Fruit fly (Drosophila melanogaster) whole organism, adult: ENCODE data around the gene CG11164.
A peak's percentile ranks its signal among the peaks of the same experiment; 100 is the strongest.

Experiments
- CG11617 ChIP-seq: fragments of 200-800 bp; sonication (Bioruptor generic); optimal IDR thresholded peaks from 2 replicates; lab custom pipeline; 2017; ENCODE audit warnings: mild to moderate bottlenecking, missing biosample characterization, missing genetic modification reagents, missing genetic modification characterization
- CG12768 ChIP-seq: fragments of 200-800 bp; sonication (Bioruptor generic); optimal IDR thresholded peaks from 2 replicates; lab custom pipeline; 2017; ENCODE audit warnings: missing biosample characterization, missing genetic modification characterization, mild to moderate bottlenecking, moderate library complexity, missing genetic modification reagents
- CG14711 ChIP-seq: fragments of 200-800 bp; sonication (Bioruptor generic); optimal IDR thresholded peaks from 2 replicates; lab custom pipeline; 2018; ENCODE audit warnings: missing biosample characterization, mild to moderate bottlenecking, missing genetic modification characterization, moderate library complexity
- CG1620 ChIP-seq: fragments of 200-800 bp; sonication (Bioruptor generic); optimal IDR thresholded peaks from 2 replicates; lab custom pipeline; 2016; ENCODE audit warnings: missing biosample characterization, missing genetic modification characterization
- CG33017 ChIP-seq: fragments of 200-800 bp; sonication (Bioruptor generic); optimal IDR thresholded peaks from 2 replicates; lab custom pipeline; 2018; ENCODE audit warnings: missing biosample characterization, mild to moderate bottlenecking, missing genetic modification characterization, moderate library complexity
- CG5204 ChIP-seq: fragments of 200-800 bp; sonication (Bioruptor generic); optimal IDR thresholded peaks from 2 replicates; lab custom pipeline; 2016; ENCODE audit warnings: missing biosample characterization, missing genetic modification characterization
- CG7045 ChIP-seq: fragments of 200-800 bp; sonication (Bioruptor generic); optimal IDR thresholded peaks from 2 replicates; lab custom pipeline; 2017; ENCODE audit warnings: missing biosample characterization, mild to moderate bottlenecking, missing genetic modification characterization
- CG7101 ChIP-seq: fragments of 200-800 bp; sonication (Bioruptor generic); optimal IDR thresholded peaks from 2 replicates; lab custom pipeline; 2018; ENCODE audit warnings: missing biosample characterization, mild to moderate bottlenecking, missing genetic modification characterization, moderate library complexity
- Clk ChIP-seq: fragments of 200-800 bp; sonication (Bioruptor generic); optimal IDR thresholded peaks from 2 replicates; lab custom pipeline; 2017; ENCODE audit warnings: missing biosample characterization, missing genetic modification characterization
- Crg-1 ChIP-seq: fragments of 200-800 bp; sonication (Bioruptor generic); optimal IDR thresholded peaks from 2 replicates; lab custom pipeline; 2016; ENCODE audit warnings: missing biosample characterization, missing genetic modification characterization
- Hr96 ChIP-seq: fragments of 200-800 bp; sonication (Bioruptor generic); optimal IDR thresholded peaks from 2 replicates; lab custom pipeline; 2016; ENCODE audit warnings: missing biosample characterization, missing genetic modification characterization
- Mnt ChIP-seq: fragments of 200-800 bp; sonication (Bioruptor generic); optimal IDR thresholded peaks from 2 replicates; lab custom pipeline; 2016; ENCODE audit warnings: missing biosample characterization, mild to moderate bottlenecking, missing genetic modification characterization
- bab1 ChIP-seq: fragments of 200-800 bp; sonication (Bioruptor generic); optimal IDR thresholded peaks from 3 replicates; lab custom pipeline; 2019; ENCODE audit warnings: missing biosample characterization, mild to moderate bottlenecking, missing genetic modification characterization, moderate library complexity
- cic ChIP-seq: fragments of 200-800 bp; sonication (Bioruptor generic); optimal IDR thresholded peaks from 2 replicates; lab custom pipeline; 2017; ENCODE audit warnings: missing biosample characterization, mild to moderate bottlenecking, missing genetic modification characterization, moderate library complexity
- cnc ChIP-seq, 2 experiments: fragments of >200 bp; optimal IDR thresholded peaks; 2 replicates each; lab custom pipeline; 2017
- kay ChIP-seq: fragments of 200-800 bp; sonication (Bioruptor generic); peaks from one replicate; lab custom pipeline; 2016; ENCODE audit warnings: missing biosample characterization, missing genetic modification characterization, borderline replicate concordance
- ovo ChIP-seq: fragments of 200-800 bp; sonication (Bioruptor generic); optimal IDR thresholded peaks from 2 replicates; lab custom pipeline; 2016; ENCODE audit warnings: missing biosample characterization, missing genetic modification characterization
- pad ChIP-seq: fragments of 200-800 bp; sonication (Bioruptor generic); optimal IDR thresholded peaks from 3 replicates; lab custom pipeline; 2017; ENCODE audit warnings: missing biosample characterization, missing genetic modification characterization, mild to moderate bottlenecking, moderate library complexity, missing genetic modification reagents
- tj ChIP-seq: fragments of 200-800 bp; sonication (Bioruptor generic); optimal IDR thresholded peaks from 3 replicates; lab custom pipeline; 2017; ENCODE audit warnings: missing biosample characterization, mild to moderate bottlenecking, missing genetic modification characterization, moderate library complexity
- toe ChIP-seq: fragments of 200-800 bp; sonication (Bioruptor generic); optimal IDR thresholded peaks from 2 replicates; lab custom pipeline; 2016; ENCODE audit warnings: missing biosample characterization, missing genetic modification characterization

CG11164 gene

DNA sequence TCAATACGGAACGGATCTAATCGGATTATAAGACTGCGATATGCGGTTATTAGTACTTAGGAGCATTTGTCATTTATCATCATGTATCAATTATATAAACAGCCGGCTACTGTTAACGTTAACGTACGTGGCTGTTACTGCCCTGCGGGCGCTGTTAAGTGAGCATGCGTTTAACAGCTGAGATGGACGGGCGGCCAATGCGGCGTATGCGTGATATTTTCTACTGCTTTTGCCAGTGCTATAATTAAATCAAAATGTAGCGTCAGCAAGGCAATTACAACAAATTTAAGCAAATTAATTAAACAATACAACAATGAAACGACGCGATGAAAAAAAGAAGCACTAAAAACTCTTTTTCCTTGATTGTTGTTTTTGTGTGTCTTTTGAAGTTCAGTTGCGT lies 30.2 kb upstream of the CG11164 start:
- TF ChIP-seq CG14711 (no peak), Crg-1 (no peak), Clk (GFP tag; lab: Kevin White, UChicago) (no peak), CG33017 (tag; lab: Kevin White, UChicago) (no peak), cic (GFP tag; lab: Kevin White, UChicago) (no peak)

DNA sequence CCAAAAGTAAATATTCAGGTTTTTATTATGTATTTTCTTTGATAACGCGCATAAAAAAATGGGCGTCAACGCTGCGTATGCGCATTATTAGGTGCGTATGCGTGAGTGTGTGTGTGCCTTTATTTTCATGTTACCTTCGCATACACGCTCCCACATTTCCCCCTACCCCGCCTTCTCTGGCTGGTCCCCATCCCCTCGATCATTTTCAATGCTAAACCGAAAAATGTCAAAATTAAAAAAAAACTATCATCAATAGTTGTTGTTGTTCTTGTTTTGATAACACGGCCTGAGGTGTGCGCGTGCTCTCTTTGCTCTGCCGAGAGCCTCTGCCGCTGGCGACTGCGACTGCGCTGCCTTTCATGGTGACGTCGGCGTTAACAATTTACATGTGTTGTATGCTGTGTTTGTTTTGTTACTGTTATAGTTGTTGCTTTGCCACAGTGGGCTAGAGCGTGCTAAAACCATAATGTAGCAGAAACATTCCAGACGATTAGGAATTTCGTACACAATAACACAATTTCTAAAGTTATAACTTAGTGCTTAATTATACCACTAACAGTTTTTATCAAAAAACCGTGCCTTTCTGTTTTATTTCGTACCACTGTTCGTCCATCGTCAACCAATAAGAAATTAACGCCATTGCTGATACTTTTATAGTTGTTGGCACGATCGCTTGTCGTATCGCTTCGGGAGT lies 27.7 kb upstream of the CG11164 start:
- TF ChIP-seq Mnt (peak; percentile 95), kay (GFP tag; lab: Kevin White, UChicago) (peak; percentile 85), tj (GFP tag; lab: Kevin White, UChicago) (peak; percentile 91), CG7101 (tag; lab: Kevin White, UChicago) (peak; percentile 98), bab1 (peak; percentile 97), CG5204 (GFP tag; lab: Kevin White, UChicago) (peak; percentile 92), CG33017 (tag; lab: Kevin White, UChicago) (peak; percentile 93), cnc (optimal IDR thresholded peaks at IDR 0.05; lab: Kevin White, UChicago) (no peak), CG12768 (GFP tag; lab: Kevin White, UChicago) (peak; percentile 94), toe (GFP tag; lab: Kevin White, UChicago) (peak; percentile 84), pad (peak; percentile 89), Hr96 (GFP tag; lab: Kevin White, UChicago) (peak; percentile 95), CG1620 (GFP tag; lab: Kevin White, UChicago) (peak; percentile 94), Clk (GFP tag; lab: Kevin White, UChicago) (peak; percentile 80), CG14711 (peak; percentile 95), ovo (peak; percentile 77), Crg-1 (peak; percentile 96), CG11617 (peak; percentile 95), cic (GFP tag; lab: Kevin White, UChicago) (peak; percentile 90), CG7045 (GFP tag; lab: Kevin White, UChicago) (peak; percentile 88)

DNA sequence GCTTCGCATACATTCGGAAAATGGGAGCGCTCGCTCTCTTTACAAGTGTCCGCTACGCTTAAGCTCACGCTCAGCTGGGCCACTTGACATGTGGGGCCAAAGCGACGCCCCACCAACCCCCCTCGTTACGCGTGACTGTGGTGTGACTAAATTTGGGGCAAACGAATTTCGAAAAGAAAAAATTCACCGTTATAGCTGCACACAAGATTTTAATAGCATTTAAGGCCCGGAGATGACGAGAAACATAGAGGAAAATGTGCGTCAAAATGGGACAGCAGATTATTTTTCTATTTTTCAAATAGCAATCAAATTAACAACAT lies 27.2 kb upstream of the CG11164 start:
- TF ChIP-seq ovo: peak; percentile 60
- no peak for TF ChIP-seq Crg-1
- peak; percentile 58 for TF ChIP-seq pad
- TF ChIP-seq cic (GFP tag; lab: Kevin White, UChicago): no peak
- TF ChIP-seq Clk (GFP tag; lab: Kevin White, UChicago): no peak
- TF ChIP-seq CG5204 (GFP tag; lab: Kevin White, UChicago): no peak

DNA sequence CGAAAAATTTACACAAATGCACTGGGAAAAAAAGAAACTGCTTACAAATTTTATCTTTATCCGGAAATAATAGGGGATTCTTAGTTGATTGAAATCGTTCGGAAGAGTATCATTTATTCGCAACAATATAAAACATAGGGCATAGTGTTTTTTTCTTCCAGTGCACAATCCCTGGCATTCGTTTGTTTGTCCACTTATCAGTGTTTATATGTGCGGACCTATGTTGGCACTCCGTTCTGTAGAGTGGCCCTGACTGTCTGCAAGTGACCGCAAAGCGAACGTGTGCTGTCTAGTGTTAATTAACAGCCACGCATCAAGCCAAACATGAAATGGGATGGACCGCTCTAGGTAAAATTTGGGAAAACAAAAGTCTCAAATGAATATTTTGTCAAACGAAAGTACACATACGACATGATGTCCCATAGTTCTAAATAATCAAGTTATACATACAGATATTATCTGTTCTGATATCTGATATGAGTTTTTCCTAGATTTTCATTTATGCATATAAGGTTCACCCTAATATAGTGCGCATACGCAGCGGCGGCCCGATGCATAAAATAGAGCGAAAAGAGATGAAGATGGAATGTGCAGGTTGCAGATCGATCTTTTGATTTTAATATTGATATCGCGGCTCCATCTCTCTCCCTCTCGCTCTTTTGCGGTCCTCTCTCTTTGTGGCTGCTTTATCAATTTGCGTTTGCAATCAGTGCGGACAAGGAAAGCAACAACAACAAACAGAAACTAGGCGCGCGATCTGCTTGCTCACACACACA lies 26.5 kb upstream of the CG11164 start:
- TF ChIP-seq toe (GFP tag; lab: Kevin White, UChicago) (peak; percentile 16), cnc (optimal IDR thresholded peaks at IDR 0.05; lab: Kevin White, UChicago) (no peak), CG11617 (peak; percentile 81), CG33017 (tag; lab: Kevin White, UChicago) (peak; percentile 63), cic (GFP tag; lab: Kevin White, UChicago) (no peak), Crg-1 (peak; percentile 17), kay (GFP tag; lab: Kevin White, UChicago) (peak; percentile 28), CG14711 (peak; percentile 66), CG7045 (GFP tag; lab: Kevin White, UChicago) (peak; percentile 42), Hr96 (GFP tag; lab: Kevin White, UChicago) (peak; percentile 79), bab1 (peak; percentile 81), CG12768 (GFP tag; lab: Kevin White, UChicago) (no peak), CG7101 (tag; lab: Kevin White, UChicago) (peak; percentile 85), pad (no peak), CG5204 (GFP tag; lab: Kevin White, UChicago) (peak; percentile 69), ovo (no peak), Mnt (no peak), CG1620 (GFP tag; lab: Kevin White, UChicago) (peak; percentile 67), Clk (GFP tag; lab: Kevin White, UChicago) (no peak), tj (GFP tag; lab: Kevin White, UChicago) (peak; percentile 42)

DNA sequence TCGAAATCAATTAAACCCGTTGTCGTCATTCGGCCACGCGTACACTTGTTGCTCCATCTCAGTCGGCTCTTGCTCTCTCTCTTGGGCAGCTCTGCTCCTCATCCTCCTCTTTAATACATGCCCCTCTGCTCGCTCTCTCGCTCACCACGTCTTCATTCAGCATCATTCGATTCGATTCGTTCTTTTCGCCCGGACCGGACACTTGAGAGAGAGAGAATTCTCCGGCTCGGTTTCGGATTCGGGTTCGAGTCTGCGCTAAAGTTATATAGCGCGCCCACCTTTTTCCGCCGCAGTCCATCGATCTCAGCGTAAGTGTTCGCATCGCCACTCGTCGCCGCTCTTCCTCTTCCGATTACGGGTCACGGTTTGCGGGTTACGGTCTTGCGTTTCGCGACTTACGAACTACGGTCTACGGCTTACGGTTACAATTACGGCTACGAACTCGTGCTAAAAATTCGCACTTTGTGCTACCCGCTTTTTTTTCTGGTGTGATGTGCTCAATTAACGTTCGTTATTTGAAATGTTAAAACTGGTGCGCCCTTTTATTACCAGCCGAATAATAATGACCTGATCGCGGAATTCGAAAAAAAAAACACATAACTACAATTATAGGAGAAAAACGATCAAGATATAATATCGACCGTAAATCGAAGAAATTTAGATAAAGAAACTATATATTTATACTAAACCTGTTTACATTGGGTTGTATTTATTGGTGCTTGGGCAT lies 25.8 kb upstream of the CG11164 start:
- TF ChIP-seq pad (peak; percentile 38), cnc (optimal IDR thresholded peaks at IDR 0.05; lab: Kevin White, UChicago) (no peak), CG12768 (GFP tag; lab: Kevin White, UChicago) (peak; percentile 48), bab1 (peak; percentile 40), CG14711 (no peak), CG1620 (GFP tag; lab: Kevin White, UChicago) (peak; percentile 32), CG7101 (tag; lab: Kevin White, UChicago) (peak; percentile 16), Mnt (peak; percentile 37)

DNA sequence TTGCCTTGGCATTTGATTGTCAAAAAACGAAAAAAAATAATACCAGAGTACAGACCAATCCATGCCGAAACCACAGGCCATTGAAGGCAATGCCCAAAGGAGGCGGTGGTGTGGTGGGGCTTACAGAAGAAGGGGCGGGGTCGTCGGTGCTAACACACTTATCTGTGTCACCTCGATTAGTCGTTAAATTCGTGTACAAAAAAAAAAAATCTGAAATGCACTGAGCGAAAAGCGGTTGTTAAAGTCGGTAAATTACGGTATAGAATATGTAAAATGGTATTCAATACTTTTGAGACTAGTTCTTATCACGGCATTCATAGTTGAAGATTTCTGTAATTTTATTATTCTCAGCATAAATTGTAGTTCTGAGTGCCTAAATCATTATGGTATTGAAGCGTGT lies 23.9 kb upstream of the CG11164 start:
- TF ChIP-seq Clk (GFP tag; lab: Kevin White, UChicago): no peak
- no peak for TF ChIP-seq pad
- TF ChIP-seq CG7101 (tag; lab: Kevin White, UChicago): no peak
- TF ChIP-seq kay (GFP tag; lab: Kevin White, UChicago): no peak
- no peak for TF ChIP-seq CG5204 (GFP tag; lab: Kevin White, UChicago)
- TF ChIP-seq toe (GFP tag; lab: Kevin White, UChicago): no peak
- no peak for TF ChIP-seq Hr96 (GFP tag; lab: Kevin White, UChicago)
- TF ChIP-seq CG11617: no peak
- TF ChIP-seq tj (GFP tag; lab: Kevin White, UChicago): no peak
- no peak for TF ChIP-seq CG1620 (GFP tag; lab: Kevin White, UChicago)
- TF ChIP-seq CG7045 (GFP tag; lab: Kevin White, UChicago): no peak
- TF ChIP-seq cic (GFP tag; lab: Kevin White, UChicago): no peak
- TF ChIP-seq cnc (optimal IDR thresholded peaks at IDR 0.05; lab: Kevin White, UChicago): no peak
- TF ChIP-seq CG14711: no peak
